Worm (Caenorhabditis elegans) whole organism, mixed stage, embryonic: Measurements from ENCODE around the gene F25E5.1.
"Not testable (repeated sequence)": the region's sequence is repeated elsewhere in the genome, so short reads cannot be mapped to it uniquely, and the experiment has no call there.

Experiments used
- M03D4.4 ChIP-seq: sonication (generic microtip); optimal IDR thresholded peaks from 2 replicates; lab custom pipeline; 2017; ENCODE audit warnings: mild to moderate bottlenecking, missing genetic modification characterization, missing compliant biosample characterization
- blmp-1 ChIP-seq: fragments of 150-350 bp; optimal IDR thresholded peaks from 2 replicates; lab custom pipeline; 2014; ENCODE audit warnings: missing biosample characterization, missing genetic modification characterization
- ceh-39 ChIP-seq: fragments of 150-350 bp; optimal IDR thresholded peaks from 2 replicates; lab custom pipeline; 2014; ENCODE audit warnings: missing biosample characterization, missing genetic modification characterization
- ceh-43 ChIP-seq: fragments of 200-800 bp; sonication (Bioruptor generic); optimal IDR thresholded peaks from 2 replicates; lab custom pipeline; 2018; ENCODE audit warnings: mild to moderate bottlenecking, missing genetic modification characterization, moderate library complexity, missing compliant biosample characterization
- ceh-83 ChIP-seq: fragments of 200-800 bp; sonication (Bioruptor generic); optimal IDR thresholded peaks from 2 replicates; lab custom pipeline; 2018; ENCODE audit warnings: mild to moderate bottlenecking, missing genetic modification characterization, missing compliant biosample characterization
- ces-1 ChIP-seq: fragments of 150-350 bp; optimal IDR thresholded peaks from 2 replicates; lab custom pipeline; 2014; ENCODE audit warnings: missing biosample characterization, missing genetic modification reagents, missing genetic modification characterization
- cnd-1 ChIP-seq: fragments of 200-800 bp; sonication (Bioruptor generic); optimal IDR thresholded peaks from 2 replicates; lab custom pipeline; 2018; ENCODE audit warnings: mild to moderate bottlenecking, missing genetic modification characterization, missing compliant biosample characterization
- drap-1 ChIP-seq: fragments of 200-800 bp; sonication (Bioruptor generic); optimal IDR thresholded peaks from 3 replicates; lab custom pipeline; 2018; ENCODE audit warnings: mild to moderate bottlenecking, missing genetic modification characterization, missing compliant biosample characterization
- elt-1 ChIP-seq: sonication (generic microtip); optimal IDR thresholded peaks from 2 replicates; lab custom pipeline; 2017; ENCODE audit warnings: missing genetic modification characterization, mild to moderate bottlenecking, missing compliant biosample characterization, antibody characterized with exemption, moderate library complexity, borderline replicate concordance; ENCODE audit not compliant: insufficient read depth
- flh-1 ChIP-seq: fragments of 200-800 bp; sonication (Bioruptor generic); optimal IDR thresholded peaks from 2 replicates; lab custom pipeline; 2018; ENCODE audit warnings: mild to moderate bottlenecking, missing genetic modification characterization, moderate library complexity, missing compliant biosample characterization
- ham-2 ChIP-seq: fragments of 200-800 bp; sonication (Bioruptor generic); optimal IDR thresholded peaks from 2 replicates; lab custom pipeline; 2018; ENCODE audit warnings: mild to moderate bottlenecking, missing genetic modification characterization, missing compliant biosample characterization
- hlh-1 ChIP-seq: fragments of 150-350 bp; optimal IDR thresholded peaks from 2 replicates; lab custom pipeline; 2014; ENCODE audit warnings: missing biosample characterization, missing genetic modification reagents, missing genetic modification characterization
- lin-13 ChIP-seq: fragments of 150-350 bp; optimal IDR thresholded peaks from 2 replicates; lab custom pipeline; 2014; ENCODE audit warnings: missing biosample characterization, missing genetic modification characterization
- lin-32 ChIP-seq: fragments of 200-800 bp; sonication (Bioruptor generic); optimal IDR thresholded peaks from 2 replicates; lab custom pipeline; 2018; ENCODE audit warnings: mild to moderate bottlenecking, missing genetic modification characterization, missing compliant biosample characterization
- lsy-2 ChIP-seq: fragments of 150-350 bp; optimal IDR thresholded peaks from 2 replicates; lab custom pipeline; 2014; ENCODE audit warnings: missing biosample characterization, missing genetic modification characterization
- mab-5 ChIP-seq: fragments of 150-350 bp; optimal IDR thresholded peaks from 2 replicates; lab custom pipeline; 2014; ENCODE audit warnings: missing biosample characterization, missing genetic modification characterization
- mep-1 ChIP-seq: fragments of 150-350 bp; optimal IDR thresholded peaks from 2 replicates; lab custom pipeline; 2017; ENCODE audit warnings: missing biosample characterization, missing genetic modification reagents, missing genetic modification characterization, inconsistent platforms
- mls-2 ChIP-seq: sonication (generic microtip); optimal IDR thresholded peaks from 2 replicates; lab custom pipeline; 2016; ENCODE audit warnings: mild to moderate bottlenecking, missing genetic modification characterization, moderate library complexity, missing compliant biosample characterization
- nhr-12 ChIP-seq: fragments of 150-350 bp; optimal IDR thresholded peaks from 2 replicates; lab custom pipeline; 2014; ENCODE audit warnings: missing biosample characterization, missing genetic modification characterization
- nhr-2 ChIP-seq: fragments of 150-350 bp; optimal IDR thresholded peaks from 2 replicates; lab custom pipeline; 2014; ENCODE audit warnings: missing biosample characterization, missing genetic modification characterization
- nhr-28 ChIP-seq: fragments of 150-350 bp; optimal IDR thresholded peaks from 2 replicates; lab custom pipeline; 2014; ENCODE audit warnings: missing biosample characterization, missing genetic modification characterization
- nhr-76 ChIP-seq: sonication (generic microtip); optimal IDR thresholded peaks from 2 replicates; lab custom pipeline; 2017; ENCODE audit warnings: missing biosample characterization, missing genetic modification characterization
- sem-2 ChIP-seq: fragments of 200-800 bp; sonication (Bioruptor generic); optimal IDR thresholded peaks from 2 replicates; lab custom pipeline; 2018; ENCODE audit warnings: mild to moderate bottlenecking, missing genetic modification characterization, missing compliant biosample characterization
- snpc-4 ChIP-seq: fragments of 150-350 bp; optimal IDR thresholded peaks from 2 replicates; lab custom pipeline; 2014; ENCODE audit warnings: missing biosample characterization, missing genetic modification characterization
- sptf-1 ChIP-seq: sonication (generic microtip); optimal IDR thresholded peaks from 2 replicates; lab custom pipeline; 2017; ENCODE audit warnings: mild to moderate bottlenecking, missing genetic modification characterization, moderate library complexity, missing compliant biosample characterization
- tbx-8 ChIP-seq: fragments of 200-800 bp; sonication (Bioruptor generic); optimal IDR thresholded peaks from 2 replicates; lab custom pipeline; 2018; ENCODE audit warnings: mild to moderate bottlenecking, missing genetic modification characterization, moderate library complexity, missing compliant biosample characterization
- unc-39 ChIP-seq: fragments of 150-350 bp; optimal IDR thresholded peaks from 2 replicates; lab custom pipeline; 2014; ENCODE audit warnings: missing biosample characterization, missing genetic modification characterization
- unc-62 ChIP-seq: fragments of 150-350 bp; optimal IDR thresholded peaks from 2 replicates; lab custom pipeline; 2014; ENCODE audit warnings: missing biosample characterization, missing genetic modification reagents, missing genetic modification characterization
- ztf-11 ChIP-seq: fragments of 150-350 bp; optimal IDR thresholded peaks from 2 replicates; lab custom pipeline; 2014; ENCODE audit warnings: missing biosample characterization, missing genetic modification characterization

Gene F25E5.1

ce11 chrV:7501194-7501593 lies 35.5 kb downstream of the F25E5.1 start:
- TF ChIP-seq nhr-76 (tag; lab: Kevin White, UChicago) (no peak), hlh-1 (tag; lab: Kevin White, UChicago) (no peak), mep-1 (tag; lab: Kevin White, UChicago) (no peak), nhr-2 (tag; lab: Kevin White, UChicago) (no peak), ceh-39 (tag; lab: Kevin White, UChicago) (no peak), M03D4.4 (tag; lab: Kevin White, UChicago) (no peak), sem-2 (no peak), elt-1 (no peak), ham-2 (GFP tag; lab: Kevin White, UChicago) (no peak), snpc-4 (tag; lab: Kevin White, UChicago) (no peak), flh-1 (GFP tag; lab: Kevin White, UChicago) (no peak), lsy-2 (tag; lab: Kevin White, UChicago) (no peak), ces-1 (GFP tag; lab: Kevin White, UChicago) (no peak)

DNA sequence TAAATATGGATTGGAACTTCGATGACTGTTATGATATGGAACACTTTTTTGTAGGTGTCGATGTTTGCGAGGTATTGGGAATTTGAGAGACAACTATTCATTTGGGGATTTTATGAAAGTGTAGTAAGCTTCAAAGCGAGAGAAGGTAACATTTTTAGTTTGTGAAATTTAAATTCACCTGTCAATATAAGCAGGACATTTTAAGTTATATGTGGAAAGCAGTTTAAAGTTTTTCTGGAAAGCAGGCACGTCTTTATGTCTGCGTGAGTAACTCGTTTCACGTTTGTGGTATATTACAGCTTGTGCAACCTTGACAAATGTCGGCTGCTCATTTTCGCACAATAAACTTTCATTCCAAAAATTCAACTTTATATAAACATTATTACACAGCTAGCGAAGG lies 38.6 kb downstream of the F25E5.1 start, which contains the start of gene srh-229:
Gene srh-229 (minus strand): TSS at position 101 of the 400 bp plus-strand sequence.
- TF ChIP-seq ztf-11: no peak
- no peak for TF ChIP-seq unc-39
- TF ChIP-seq M03D4.4 (tag; lab: Kevin White, UChicago): no peak
- no peak for TF ChIP-seq sptf-1 (tag; lab: Kevin White, UChicago)
- no peak for TF ChIP-seq cnd-1 (tag; lab: Kevin White, UChicago)
- no peak for TF ChIP-seq mls-2 (tag; lab: Kevin White, UChicago)
- TF ChIP-seq ceh-83: no peak
- TF ChIP-seq blmp-1: no peak
- TF ChIP-seq sem-2: no peak
- TF ChIP-seq tbx-8 (GFP tag; lab: Kevin White, UChicago): no peak
- no peak for TF ChIP-seq ceh-39 (tag; lab: Kevin White, UChicago)
- TF ChIP-seq lsy-2 (tag; lab: Kevin White, UChicago): no peak
- no peak for TF ChIP-seq nhr-12
- TF ChIP-seq ces-1 (GFP tag; lab: Kevin White, UChicago): no peak
- TF ChIP-seq elt-1: no peak
- TF ChIP-seq mab-5: no peak

- TF ChIP-seq lsy-2 (tag; lab: Kevin White, UChicago): no peak
- TF ChIP-seq lin-32 (GFP tag; lab: Kevin White, UChicago): no peak
- TF ChIP-seq lin-13 (tag; lab: Kevin White, UChicago): no peak
Observed at ce11 chrV:7506207-7506606, 40.5 kb downstream of the F25E5.1 start.

- TF ChIP-seq drap-1 (GFP tag; lab: Kevin White, UChicago) (no peak), M03D4.4 (tag; lab: Kevin White, UChicago) (no peak), ceh-83 (no peak), sem-2 (no peak), unc-62 (GFP tag; lab: Kevin White, UChicago) (peak; percentile 19)
Observed at ce11 chrV:7508566-7509044, 42.9 kb downstream of the F25E5.1 start, which contains the start of the genes str-31 and nhr-172. str-31 (minus strand) TSS chrV:7508666. nhr-172 (plus strand) TSS chrV:7508994.

- TF ChIP-seq sem-2; mab-5; lin-13 (tag; lab: Kevin White, UChicago): not testable (repeated sequence)
- TF ChIP-seq, all 35 proteins: peak for 0; not testable (repeated sequence) for 35
Observed at ce11 chrV:7511465-7511864, 45.8 kb downstream of the F25E5.1 start, which contains the start of gene nhr-171. nhr-171 (plus strand) TSS chrV:7511765.

DNA sequence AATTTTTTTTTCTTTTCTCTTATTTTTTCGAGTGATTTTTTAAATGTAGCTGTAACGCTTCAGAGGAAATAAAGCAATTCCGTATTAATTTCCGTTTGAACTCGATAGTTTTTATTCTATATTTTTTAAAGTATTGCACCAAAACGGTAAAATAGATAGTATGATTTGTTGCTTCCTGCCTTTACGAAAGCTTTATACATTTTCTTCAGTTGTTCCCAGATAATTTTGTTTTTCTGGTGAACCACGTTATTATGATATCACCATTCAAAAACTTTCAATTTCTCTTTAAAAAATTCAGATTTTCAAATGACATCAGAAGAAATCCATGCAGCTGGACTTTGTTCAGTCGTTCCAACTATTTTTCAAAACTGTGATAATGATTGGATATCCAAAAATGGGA lies 49.3 kb downstream of the F25E5.1 start, which contains the start of gene srb-18:
Gene srb-18 (plus strand): TSS at position 301 of the 400 bp plus-strand sequence.
- TF ChIP-seq mab-5 (no peak), mls-2 (tag; lab: Kevin White, UChicago) (no peak), hlh-1 (tag; lab: Kevin White, UChicago) (no peak), cnd-1 (tag; lab: Kevin White, UChicago) (no peak), lsy-2 (tag; lab: Kevin White, UChicago) (no peak), ceh-43 (GFP tag; lab: Kevin White, UChicago) (no peak), blmp-1 (no peak), nhr-28 (tag; lab: Kevin White, UChicago) (no peak), snpc-4 (tag; lab: Kevin White, UChicago) (no peak), ces-1 (GFP tag; lab: Kevin White, UChicago) (no peak)
- TF ChIP-seq, all 35 proteins: peak for 0
